Worm (Caenorhabditis elegans) whole organism, young adult: ENCODE measurements around the gene wdfy-2.

Source experiments
- ama-1 ChIP-seq, 3 experiments: fragments of 150-350 bp in 1 of 3; sonication (generic microtip) in 2 of 3; optimal IDR thresholded peaks; 2 replicates each; lab custom pipeline; 2014 to 2018; ENCODE audit warnings: missing biosample characterization in 2 of 3, missing genetic modification characterization in 2 of 3, missing genetic modification reagents in 2 of 3
- aptf-2 ChIP-seq: fragments of 200-800 bp; sonication (Bioruptor generic); conservative IDR thresholded peaks from 2 replicates; pipeline ENCODE4 v1.3.6; 2022; ENCODE audit warnings: missing genetic modification reagents, missing genetic modification characterization, missing compliant biosample characterization

ce11 chrII:9271285-9271684 lies 48.4 kb upstream of the wdfy-2 start:
- TF ChIP-seq ama-1 (optimal IDR thresholded peaks at IDR 0.05; lab: Kevin White, UChicago) = no peak
- no peak for TF ChIP-seq ama-1 (GFP tag; optimal IDR thresholded peaks at IDR 0.05; lab: Kevin White, UChicago)
- no peak for TF ChIP-seq aptf-2 (GFP tag; lab: Robert Waterston, UW)
